Worm (Caenorhabditis elegans) whole organism, L3 larva: ENCODE measurements around the gene alx-1.

Experiments used
- ceh-16 ChIP-seq: sonication (generic microtip); optimal IDR thresholded peaks from 2 replicates; lab custom pipeline; 2017; ENCODE audit warnings: missing biosample characterization, missing genetic modification characterization
- egl-27 ChIP-seq: sonication (generic microtip); optimal IDR thresholded peaks from 4 replicates; lab custom pipeline; 2017; ENCODE audit warnings: missing biosample characterization, missing genetic modification reagents, missing genetic modification characterization
- elt-2 ChIP-seq: sonication (generic microtip); optimal IDR thresholded peaks from 2 replicates; lab custom pipeline; 2016; ENCODE audit warnings: missing genetic modification reagents, mild to moderate bottlenecking, missing genetic modification characterization, missing compliant biosample characterization
- fos-1 ChIP-seq: fragments of 150-350 bp; optimal IDR thresholded peaks from 2 replicates; lab custom pipeline; 2014; ENCODE audit warnings: missing biosample characterization, missing genetic modification characterization
- jun-1 ChIP-seq: fragments of 150-350 bp; optimal IDR thresholded peaks from 2 replicates; lab custom pipeline; 2014; ENCODE audit warnings: missing biosample characterization, missing genetic modification reagents, missing genetic modification characterization
- mdl-1 ChIP-seq: fragments of 150-350 bp; optimal IDR thresholded peaks from 2 replicates; lab custom pipeline; 2014; ENCODE audit warnings: missing biosample characterization, missing genetic modification characterization
- nhr-11 ChIP-seq: fragments of 150-350 bp; optimal IDR thresholded peaks from 2 replicates; lab custom pipeline; 2014; ENCODE audit warnings: missing biosample characterization, missing genetic modification characterization
- nhr-237 ChIP-seq: fragments of 150-350 bp; optimal IDR thresholded peaks from 2 replicates; lab custom pipeline; 2014; ENCODE audit warnings: missing biosample characterization, missing genetic modification characterization
- pqm-1 ChIP-seq: fragments of 150-350 bp; optimal IDR thresholded peaks from 2 replicates; lab custom pipeline; 2017; ENCODE audit warnings: missing biosample characterization, missing genetic modification characterization, inconsistent platforms
- zag-1 ChIP-seq: fragments of 150-350 bp; optimal IDR thresholded peaks from 2 replicates; lab custom pipeline; 2014; ENCODE audit warnings: missing biosample characterization, missing genetic modification characterization

ce11 chrIII:9950244-9950643, 6.9 kb upstream of the alx-1 start, which contains the start of gene K03H1.13:
- TF ChIP-seq elt-2 (no peak), mdl-1 (tag; lab: Kevin White, UChicago) (no peak), jun-1 (tag; lab: Kevin White, UChicago) (no peak), nhr-11 (no peak), zag-1 (no peak), egl-27 (tag; lab: Kevin White, UChicago) (no peak), nhr-237 (tag; lab: Kevin White, UChicago) (no peak), ceh-16 (tag; lab: Kevin White, UChicago) (no peak), fos-1 (no peak), pqm-1 (tag; lab: Kevin White, UChicago) (no peak)
